Worm (Caenorhabditis elegans) whole organism, L1 larva: Measurements from ENCODE around the gene dex-1.

Experiments
- egl-27 ChIP-seq, 2 experiments: fragments of 150-350 bp in 1 of 2; sonication (generic microtip); optimal IDR thresholded peaks; 3 replicates each; lab custom pipeline; 2017 to 2018; ENCODE audit warnings: missing biosample characterization in 2 of 2, missing genetic modification characterization in 2 of 2, missing genetic modification reagents in 2 of 2
- fkh-10 ChIP-seq: sonication (generic microtip); optimal IDR thresholded peaks from 2 replicates; lab custom pipeline; 2017; ENCODE audit warnings: missing biosample characterization, missing genetic modification reagents, missing genetic modification characterization
- fkh-8 ChIP-seq: sonication (generic microtip); optimal IDR thresholded peaks from 2 replicates; lab custom pipeline; 2016; ENCODE audit warnings: mild to moderate bottlenecking, missing genetic modification characterization, missing compliant biosample characterization
- fos-1 ChIP-seq: fragments of 150-350 bp; optimal IDR thresholded peaks from 2 replicates; lab custom pipeline; 2014; ENCODE audit warnings: missing biosample characterization, missing genetic modification characterization
- hlh-17 ChIP-seq: fragments of 200-800 bp; sonication (Bioruptor generic); optimal IDR thresholded peaks from 2 replicates; lab custom pipeline; 2018; ENCODE audit warnings: missing genetic modification characterization, mild to moderate bottlenecking, missing compliant biosample characterization, moderate library complexity, borderline replicate concordance
- lin-39 ChIP-seq: fragments of 150-350 bp; optimal IDR thresholded peaks from 2 replicates; lab custom pipeline; 2014; ENCODE audit warnings: missing biosample characterization, missing genetic modification reagents, missing genetic modification characterization
- mdl-1 ChIP-seq, 2 experiments: fragments of 150-350 bp; optimal IDR thresholded peaks; 2 replicates each; lab custom pipeline; 2014 to 2017; ENCODE audit warnings: missing biosample characterization in 2 of 2, missing genetic modification characterization in 2 of 2, inconsistent platforms in 1 of 2
- mef-2 ChIP-seq: fragments of 150-350 bp; optimal IDR thresholded peaks from 2 replicates; lab custom pipeline; 2014; ENCODE audit warnings: missing biosample characterization, missing genetic modification characterization
- nhr-12 ChIP-seq: sonication (generic microtip); optimal IDR thresholded peaks from 2 replicates; lab custom pipeline; 2017; ENCODE audit warnings: missing biosample characterization, missing genetic modification characterization

DNA sequence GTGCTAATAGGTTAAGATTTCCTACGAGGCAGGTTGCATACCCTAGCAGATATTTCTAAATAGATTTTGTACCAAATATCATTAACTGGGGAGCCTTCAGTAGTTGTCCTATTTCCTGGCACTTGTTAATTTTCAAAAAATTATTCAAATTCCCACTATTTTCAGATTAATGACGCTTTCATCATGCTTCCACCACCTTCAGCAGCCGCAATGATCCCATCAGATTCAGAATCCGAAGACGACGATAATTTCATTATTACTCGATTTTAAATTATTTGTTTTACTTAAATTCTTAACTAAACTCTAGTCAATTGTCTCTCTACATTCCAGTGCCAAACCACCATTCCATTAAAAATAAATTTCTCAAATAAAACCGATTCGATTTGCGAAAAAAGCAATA, 24.9 kb downstream of the dex-1 start:
- no peak for TF ChIP-seq lin-39 (tag; lab: Kevin White, UChicago)
- TF ChIP-seq hlh-17, result no peak
- no peak for TF ChIP-seq nhr-12 (tag; lab: Kevin White, UChicago)
- no peak for TF ChIP-seq fkh-10 (GFP tag; lab: Kevin White, UChicago)
- TF ChIP-seq mef-2, result no peak
- no peak for TF ChIP-seq mdl-1 (tag; optimal IDR thresholded peaks at IDR 0.05; lab: Kevin White, UChicago)
- TF ChIP-seq egl-27 (tag; optimal IDR thresholded peaks at IDR 0.05; lab: Kevin White, UChicago), result no peak
- TF ChIP-seq fos-1 (tag; lab: Kevin White, UChicago), result no peak
- no peak for TF ChIP-seq fkh-8
